Worm (Caenorhabditis elegans) whole organism, young adult: ENCODE results near the gene abu-13.

Experiments
- B0019.2 ChIP-seq: fragments of 200-800 bp; sonication (Bioruptor generic); conservative IDR thresholded peaks from 2 replicates; pipeline ENCODE4 v1.3.6; 2022; ENCODE audit warnings: missing genetic modification reagents, missing genetic modification characterization, missing compliant biosample characterization
- B0261.1 ChIP-seq: sonication (generic microtip); optimal IDR thresholded peaks from 2 replicates; lab custom pipeline; 2016; ENCODE audit warnings: mild to moderate bottlenecking, missing genetic modification characterization, moderate library complexity, missing compliant biosample characterization
- F23B12.7 ChIP-seq: sonication (generic microtip); optimal IDR thresholded peaks from 2 replicates; lab custom pipeline; 2017; ENCODE audit warnings: missing genetic modification characterization, mild to moderate bottlenecking, missing compliant biosample characterization, antibody characterized with exemption, moderate library complexity; ENCODE audit not compliant: insufficient read depth
- F49E8.2 ChIP-seq: sonication (generic microtip); optimal IDR thresholded peaks from 3 replicates; lab custom pipeline; 2017; ENCODE audit warnings: missing genetic modification characterization, mild to moderate bottlenecking, missing compliant biosample characterization, antibody characterized with exemption, moderate library complexity; ENCODE audit not compliant: insufficient read depth
- F52B5.7 ChIP-seq: sonication (generic microtip); optimal IDR thresholded peaks from 2 replicates; lab custom pipeline; 2016; ENCODE audit warnings: mild to moderate bottlenecking, missing genetic modification characterization, missing compliant biosample characterization
- K12H6.12 ChIP-seq: fragments of 200-800 bp; sonication (Bioruptor generic); optimal IDR thresholded peaks from 2 replicates; lab custom pipeline; 2018; ENCODE audit warnings: mild to moderate bottlenecking, missing genetic modification characterization, missing compliant biosample characterization
- T07F8.4 ChIP-seq: sonication (generic microtip); optimal IDR thresholded peaks from 2 replicates; lab custom pipeline; 2016; ENCODE audit warnings: mild to moderate bottlenecking, missing genetic modification characterization, moderate library complexity, missing compliant biosample characterization
- Y56A3A.18 ChIP-seq: fragments of 200-800 bp; sonication (Bioruptor generic); IDR thresholded peaks from 2 replicates; pipeline ENCODE4 v1.3.6; 2022; ENCODE audit warnings: missing genetic modification reagents, missing genetic modification characterization, missing compliant biosample characterization
- Y67H2A.10 ChIP-seq: fragments of 200-800 bp; sonication (Bioruptor generic); conservative IDR thresholded peaks from 2 replicates; pipeline ENCODE4 v1.3.6; 2022; ENCODE audit warnings: missing genetic modification reagents, missing genetic modification characterization, missing compliant biosample characterization
- Y79H2A.3 ChIP-seq: fragments of 200-800 bp; sonication (Bioruptor generic); conservative IDR thresholded peaks from 2 replicates; pipeline ENCODE4 v1.3.6; 2022; ENCODE audit warnings: missing genetic modification reagents, missing genetic modification characterization, missing compliant biosample characterization
- aptf-3 ChIP-seq: fragments of 200-800 bp; sonication (Bioruptor generic); IDR thresholded peaks from 2 replicates; pipeline ENCODE4 v1.3.6; 2022; ENCODE audit warnings: missing genetic modification characterization, missing compliant biosample characterization
- atf-7 ChIP-seq: sonication (generic microtip); optimal IDR thresholded peaks from 2 replicates; lab custom pipeline; 2017; ENCODE audit warnings: mild to moderate bottlenecking, missing genetic modification characterization, missing compliant biosample characterization
- attf-5 ChIP-seq: fragments of 200-800 bp; sonication (Bioruptor generic); optimal IDR thresholded peaks from 2 replicates; lab custom pipeline; 2018; ENCODE audit warnings: mild to moderate bottlenecking, missing genetic modification characterization, missing compliant biosample characterization
- bed-1 ChIP-seq: fragments of 200-800 bp; sonication (Bioruptor generic); IDR thresholded peaks from 2 replicates; pipeline ENCODE4 v1.3.6; 2022; ENCODE audit warnings: missing genetic modification reagents, missing genetic modification characterization, missing compliant biosample characterization
- cebp-1 ChIP-seq, 2 experiments: fragments of 200-800 bp in 1 of 2; sonication (Bioruptor generic) in 1 of 2; sonication (generic microtip) in 1 of 2; IDR thresholded peaks in 1 of 2; optimal IDR thresholded peaks in 1 of 2; 2 replicates each; pipeline versions ENCODE4 v1.3.6 to Lab custom; 2017 to 2022; ENCODE audit warnings: missing compliant biosample characterization in 2 of 2, missing genetic modification characterization in 2 of 2, mild to moderate bottlenecking in 1 of 2, missing genetic modification reagents in 1 of 2, moderate library complexity in 1 of 2
- cebp-2 ChIP-seq: fragments of 200-800 bp; sonication (Bioruptor generic); IDR thresholded peaks from 2 replicates; pipeline ENCODE4 v1.3.6; 2022; ENCODE audit warnings: missing genetic modification characterization, missing compliant biosample characterization
- ceh-27 ChIP-seq: fragments of 200-800 bp; sonication (Bioruptor generic); optimal IDR thresholded peaks from 2 replicates; lab custom pipeline; 2018; ENCODE audit warnings: mild to moderate bottlenecking, missing genetic modification characterization, moderate library complexity, missing compliant biosample characterization
- chd-7 ChIP-seq: sonication (generic microtip); optimal IDR thresholded peaks from 2 replicates; lab custom pipeline; 2016; ENCODE audit warnings: mild to moderate bottlenecking, missing genetic modification characterization, moderate library complexity, missing compliant biosample characterization
- die-1 ChIP-seq: sonication (generic microtip); optimal IDR thresholded peaks from 2 replicates; lab custom pipeline; 2016; ENCODE audit warnings: missing genotype, mild to moderate bottlenecking, missing genetic modification characterization, missing compliant biosample characterization
- dox-1 ChIP-seq: fragments of 200-800 bp; sonication (Bioruptor generic); IDR thresholded peaks from 2 replicates; pipeline ENCODE4 v1.3.6; 2022; ENCODE audit warnings: missing genetic modification reagents, missing genetic modification characterization, missing compliant biosample characterization
- dpff-1 ChIP-seq: sonication (generic microtip); optimal IDR thresholded peaks from 2 replicates; lab custom pipeline; 2017; ENCODE audit warnings: mild to moderate bottlenecking, missing genetic modification characterization, missing compliant biosample characterization
- efl-1 ChIP-seq: fragments of 150-350 bp; optimal IDR thresholded peaks from 2 replicates; lab custom pipeline; 2014; ENCODE audit warnings: missing biosample characterization, missing genetic modification reagents, missing genetic modification characterization
- egrh-3 ChIP-seq: fragments of 200-800 bp; sonication (Bioruptor generic); IDR thresholded peaks from 2 replicates; pipeline ENCODE4 v1.3.6; 2022; ENCODE audit warnings: missing genetic modification reagents, missing genetic modification characterization, missing compliant biosample characterization
- fkh-3 ChIP-seq: sonication (generic microtip); optimal IDR thresholded peaks from 2 replicates; lab custom pipeline; 2016; ENCODE audit warnings: mild to moderate bottlenecking, missing genetic modification characterization, missing compliant biosample characterization
- gei-17 ChIP-seq: fragments of 200-800 bp; sonication (Bioruptor generic); optimal IDR thresholded peaks from 2 replicates; lab custom pipeline; 2018; ENCODE audit warnings: mild to moderate bottlenecking, missing genetic modification characterization, missing compliant biosample characterization
- hsf-1 ChIP-seq: fragments of 200-800 bp; sonication (Bioruptor generic); IDR thresholded peaks from 2 replicates; pipeline ENCODE4 v1.3.6; 2022; ENCODE audit warnings: missing genetic modification reagents, missing genetic modification characterization, missing compliant biosample characterization
- lag-1 ChIP-seq: fragments of 200-800 bp; sonication (Bioruptor generic); IDR thresholded peaks from 2 replicates; pipeline ENCODE4 v1.3.6; 2022; ENCODE audit warnings: missing genetic modification reagents, missing genetic modification characterization, missing compliant biosample characterization
- let-526 ChIP-seq: fragments of 200-800 bp; sonication (Bioruptor generic); IDR thresholded peaks from 2 replicates; pipeline ENCODE4 v1.3.6; 2022; ENCODE audit warnings: missing genetic modification reagents, missing genetic modification characterization, missing compliant biosample characterization
- lsy-27 ChIP-seq: sonication (generic microtip); optimal IDR thresholded peaks from 2 replicates; lab custom pipeline; 2017; ENCODE audit warnings: missing genetic modification characterization, mild to moderate bottlenecking, missing compliant biosample characterization, antibody characterized with exemption, missing genotype, borderline replicate concordance; ENCODE audit not compliant: insufficient read depth
- madf-10 ChIP-seq: sonication (generic microtip); optimal IDR thresholded peaks from 2 replicates; lab custom pipeline; 2016; ENCODE audit warnings: mild to moderate bottlenecking, missing genetic modification characterization, missing compliant biosample characterization
- madf-3 ChIP-seq: fragments of 200-800 bp; sonication (Bioruptor generic); IDR thresholded peaks from 2 replicates; pipeline ENCODE4 v1.3.6; 2022; ENCODE audit warnings: missing genetic modification reagents, missing genetic modification characterization, missing compliant biosample characterization
- mcd-1 ChIP-seq: fragments of 200-800 bp; sonication (Bioruptor generic); IDR thresholded peaks from 2 replicates; pipeline ENCODE4 v1.3.6; 2022; ENCODE audit warnings: missing genetic modification reagents, missing genetic modification characterization, missing compliant biosample characterization
- mxl-1 ChIP-seq: sonication (generic microtip); optimal IDR thresholded peaks from 2 replicates; lab custom pipeline; 2016; ENCODE audit warnings: missing genetic modification characterization, missing compliant biosample characterization
- nfya-2 ChIP-seq: fragments of 200-800 bp; sonication (Bioruptor generic); IDR thresholded peaks from 2 replicates; pipeline ENCODE4 v1.3.6; 2022; ENCODE audit warnings: missing genetic modification reagents, missing genetic modification characterization, missing compliant biosample characterization
- nhr-120 ChIP-seq: fragments of 200-800 bp; sonication (Bioruptor generic); IDR thresholded peaks from 2 replicates; pipeline ENCODE4 v1.3.6; 2022; ENCODE audit warnings: missing genetic modification characterization, missing compliant biosample characterization
- rcor-1 ChIP-seq: fragments of 200-800 bp; sonication (Bioruptor generic); IDR thresholded peaks from 2 replicates; pipeline ENCODE4 v1.3.6; 2022; ENCODE audit warnings: missing genetic modification reagents, missing genetic modification characterization, missing compliant biosample characterization
- rpc-1 ChIP-seq, 2 experiments: fragments of 150-350 bp in 1 of 2; sonication (generic microtip) in 1 of 2; optimal IDR thresholded peaks; 2 replicates each; lab custom pipeline; 2014 to 2018; ENCODE audit warnings: missing biosample characterization in 1 of 2, missing genetic modification characterization in 1 of 2, missing genetic modification reagents in 1 of 2, missing genotype in 1 of 2
- sdz-38 ChIP-seq: sonication (generic microtip); optimal IDR thresholded peaks from 2 replicates; lab custom pipeline; 2016; ENCODE audit warnings: missing genotype, missing genetic modification characterization, missing compliant biosample characterization
- snpc-1.1 ChIP-seq: sonication (generic microtip); optimal IDR thresholded peaks from 2 replicates; lab custom pipeline; 2017; ENCODE audit warnings: missing genetic modification characterization, mild to moderate bottlenecking, missing compliant biosample characterization, antibody characterized with exemption, moderate library complexity, missing genotype, missing genetic modification reagents; ENCODE audit not compliant: insufficient read depth
- snpc-1.3 ChIP-seq: sonication (generic microtip); optimal IDR thresholded peaks from 2 replicates; lab custom pipeline; 2017; ENCODE audit warnings: missing genetic modification characterization, mild to moderate bottlenecking, missing compliant biosample characterization, antibody characterized with exemption, moderate library complexity, missing genotype, missing genetic modification reagents; ENCODE audit not compliant: insufficient read depth
- somi-1 ChIP-seq: fragments of 200-800 bp; sonication (Bioruptor generic); optimal IDR thresholded peaks from 2 replicates; lab custom pipeline; 2018; ENCODE audit warnings: mild to moderate bottlenecking, missing genetic modification characterization, missing compliant biosample characterization
- tbx-9 ChIP-seq: sonication (generic microtip); optimal IDR thresholded peaks from 2 replicates; lab custom pipeline; 2016; ENCODE audit warnings: borderline replicate concordance, missing genetic modification characterization, inconsistent platforms, missing compliant biosample characterization
- tlf-1 ChIP-seq: fragments of 200-800 bp; sonication (Bioruptor generic); optimal IDR thresholded peaks from 2 replicates; lab custom pipeline; 2018; ENCODE audit warnings: mild to moderate bottlenecking, missing genetic modification characterization, missing compliant biosample characterization
- xnd-1 ChIP-seq: sonication (generic microtip); optimal IDR thresholded peaks from 2 replicates; lab custom pipeline; 2016; ENCODE audit warnings: missing genotype, missing genetic modification reagents, missing genetic modification characterization, missing compliant biosample characterization
- zim-3 ChIP-seq: sonication (generic microtip); optimal IDR thresholded peaks from 2 replicates; lab custom pipeline; 2017; ENCODE audit warnings: mild to moderate bottlenecking, missing genetic modification characterization, moderate library complexity, missing compliant biosample characterization
- ztf-26 ChIP-seq: sonication (generic microtip); optimal IDR thresholded peaks from 2 replicates; lab custom pipeline; 2017; ENCODE audit warnings: missing genetic modification characterization, missing compliant biosample characterization
- ztf-3 ChIP-seq: fragments of 200-800 bp; sonication (Bioruptor generic); optimal IDR thresholded peaks from 2 replicates; lab custom pipeline; 2018; ENCODE audit warnings: mild to moderate bottlenecking, missing genetic modification characterization, missing compliant biosample characterization

abu-13 gene

ce11 chrIII:6929558-6930167 is 16.0 kb downstream of the abu-13 start, which contains the start of gene inf-1:
inf-1 (plus strand) TSS chrIII:6930134.
- no peak for TF ChIP-seq ceh-27
- TF ChIP-seq aptf-3 (GFP tag; lab: Robert Waterston, UW) = no peak
- no peak for TF ChIP-seq hsf-1 (GFP tag; lab: Robert Waterston, UW)
- TF ChIP-seq nfya-2 (GFP tag; lab: Robert Waterston, UW) = no peak
- no peak for TF ChIP-seq ztf-3 (GFP tag; lab: Kevin White, UChicago)
- no peak for TF ChIP-seq Y67H2A.10 (GFP tag; lab: Robert Waterston, UW)
- TF ChIP-seq F23B12.7 (tag; lab: Kevin White, UChicago) = peak; percentile 51
- no peak for TF ChIP-seq somi-1 (GFP tag; lab: Kevin White, UChicago)
- peak; percentile 28 for TF ChIP-seq snpc-1.3 (tag; lab: Kevin White, UChicago)
- no peak for TF ChIP-seq zim-3
- TF ChIP-seq T07F8.4 = no peak
- no peak for TF ChIP-seq fkh-3 (tag; lab: Kevin White, UChicago)
- TF ChIP-seq Y56A3A.18 = no peak
- TF ChIP-seq Y79H2A.3 (GFP tag; lab: Robert Waterston, UW) = no peak
- TF ChIP-seq die-1 = no peak
- no peak for TF ChIP-seq B0261.1 (tag; lab: Kevin White, UChicago)
- peak; percentile 68; the same call in 1 of the 2 replicates for TF ChIP-seq cebp-1 (GFP tag; IDR thresholded peaks at IDR 0.05; lab: Robert Waterston, UW)
- TF ChIP-seq cebp-1 (tag; optimal IDR thresholded peaks at IDR 0.05; lab: Kevin White, UChicago) = peak; percentile 95
- TF ChIP-seq tlf-1 (GFP tag; lab: Kevin White, UChicago) = no peak
- TF ChIP-seq K12H6.12 (tag; lab: Kevin White, UChicago) = no peak
- TF ChIP-seq cebp-2 = no peak
- no peak for TF ChIP-seq atf-7 (tag; lab: Kevin White, UChicago)
- TF ChIP-seq F52B5.7 (tag; lab: Kevin White, UChicago) = no peak
- no peak for TF ChIP-seq mxl-1
- no peak for TF ChIP-seq rpc-1 (optimal IDR thresholded peaks at IDR 0.05; lab: Kevin White, UChicago)
- TF ChIP-seq rpc-1 (tag; optimal IDR thresholded peaks at IDR 0.05; lab: Kevin White, UChicago) = no peak
- TF ChIP-seq sdz-38 = no peak
- no peak for TF ChIP-seq ztf-26
- TF ChIP-seq F49E8.2 (tag; lab: Kevin White, UChicago) = no peak
- no peak for TF ChIP-seq tbx-9 (tag; lab: Kevin White, UChicago)
- TF ChIP-seq bed-1 (GFP tag; lab: Robert Waterston, UW) = no peak
- TF ChIP-seq egrh-3 (GFP tag; lab: Robert Waterston, UW) = no peak
- no peak for TF ChIP-seq gei-17
- TF ChIP-seq lag-1 (GFP tag; lab: Robert Waterston, UW) = no peak
- TF ChIP-seq chd-7 (tag; lab: Kevin White, UChicago) = no peak
- TF ChIP-seq let-526 (GFP tag; lab: Robert Waterston, UW) = no peak
- TF ChIP-seq snpc-1.1 (tag; lab: Kevin White, UChicago) = peak; percentile 5
- no peak for TF ChIP-seq xnd-1
- TF ChIP-seq lsy-27 (tag; lab: Kevin White, UChicago) = no peak
- TF ChIP-seq rcor-1 = no peak
- TF ChIP-seq madf-10 (tag; lab: Kevin White, UChicago) = no peak
- no peak for TF ChIP-seq dpff-1 (tag; lab: Kevin White, UChicago)
- TF ChIP-seq dox-1 (GFP tag; lab: Robert Waterston, UW) = no peak
- TF ChIP-seq attf-5 (GFP tag; lab: Kevin White, UChicago) = no peak
- TF ChIP-seq nhr-120 (GFP tag; lab: Robert Waterston, UW) = no peak
- TF ChIP-seq mcd-1 (GFP tag; lab: Robert Waterston, UW) = peak; percentile 77
- no peak for TF ChIP-seq madf-3 (GFP tag; lab: Robert Waterston, UW)
- TF ChIP-seq B0019.2 = no peak
- peak; percentile 36 for TF ChIP-seq efl-1 (GFP tag; lab: Kevin White, UChicago)
